Worm (Caenorhabditis elegans) whole organism, young adult: ENCODE measurements around the gene tbx-35.
A peak's percentile ranks its signal among the peaks of the same experiment; 100 is the strongest.

Source experiments
- B0261.1 ChIP-seq: sonication (generic microtip); optimal IDR thresholded peaks from 2 replicates; lab custom pipeline; 2016; ENCODE audit warnings: mild to moderate bottlenecking, missing genetic modification characterization, moderate library complexity, missing compliant biosample characterization
- F10E7.11 ChIP-seq: sonication (generic microtip); optimal IDR thresholded peaks from 2 replicates; lab custom pipeline; 2017; ENCODE audit warnings: mild to moderate bottlenecking, missing genetic modification characterization, moderate library complexity, missing compliant biosample characterization
- F22D6.2 ChIP-seq: sonication (generic microtip); optimal IDR thresholded peaks from 2 replicates; lab custom pipeline; 2016; ENCODE audit warnings: mild to moderate bottlenecking, missing genetic modification characterization, missing compliant biosample characterization
- F33H1.4 ChIP-seq: fragments of 200-800 bp; sonication (Bioruptor generic); IDR thresholded peaks from 2 replicates; pipeline ENCODE4 v1.3.6; 2022; ENCODE audit warnings: missing genetic modification reagents, missing genetic modification characterization, missing compliant biosample characterization
- F49E8.2 ChIP-seq: sonication (generic microtip); optimal IDR thresholded peaks from 3 replicates; lab custom pipeline; 2017; ENCODE audit warnings: missing genetic modification characterization, mild to moderate bottlenecking, missing compliant biosample characterization, antibody characterized with exemption, moderate library complexity; ENCODE audit not compliant: insufficient read depth
- F55B11.4 ChIP-seq: sonication (generic microtip); optimal IDR thresholded peaks from 2 replicates; lab custom pipeline; 2016; ENCODE audit warnings: missing compliant biosample characterization, missing genetic modification characterization, borderline replicate concordance; ENCODE audit not compliant: insufficient read depth
- K11D2.4 ChIP-seq: fragments of 200-800 bp; sonication (Bioruptor generic); IDR thresholded peaks from 2 replicates; pipeline ENCODE4 v1.3.6; 2022; ENCODE audit warnings: missing genetic modification reagents, missing genetic modification characterization, missing compliant biosample characterization
- K12H6.12 ChIP-seq: fragments of 200-800 bp; sonication (Bioruptor generic); optimal IDR thresholded peaks from 2 replicates; lab custom pipeline; 2018; ENCODE audit warnings: mild to moderate bottlenecking, missing genetic modification characterization, missing compliant biosample characterization
- Y53G8AR.9 ChIP-seq: fragments of 200-800 bp; sonication (Bioruptor generic); conservative IDR thresholded peaks from 2 replicates; pipeline ENCODE4 v1.3.6; 2022; ENCODE audit warnings: missing genetic modification reagents, missing genetic modification characterization, missing compliant biosample characterization
- Y56A3A.18 ChIP-seq: fragments of 200-800 bp; sonication (Bioruptor generic); IDR thresholded peaks from 2 replicates; pipeline ENCODE4 v1.3.6; 2022; ENCODE audit warnings: missing genetic modification reagents, missing genetic modification characterization, missing compliant biosample characterization
- Y67H2A.10 ChIP-seq: fragments of 200-800 bp; sonication (Bioruptor generic); conservative IDR thresholded peaks from 2 replicates; pipeline ENCODE4 v1.3.6; 2022; ENCODE audit warnings: missing genetic modification reagents, missing genetic modification characterization, missing compliant biosample characterization
- Y95B8A.8 ChIP-seq: fragments of 200-800 bp; sonication (Bioruptor generic); IDR thresholded peaks from 2 replicates; pipeline ENCODE4 v1.3.6; 2022; ENCODE audit warnings: missing genetic modification reagents, missing genetic modification characterization, missing compliant biosample characterization
- atf-7 ChIP-seq: sonication (generic microtip); optimal IDR thresholded peaks from 2 replicates; lab custom pipeline; 2017; ENCODE audit warnings: mild to moderate bottlenecking, missing genetic modification characterization, missing compliant biosample characterization
- athp-1 ChIP-seq: sonication (generic microtip); optimal IDR thresholded peaks from 2 replicates; lab custom pipeline; 2017; ENCODE audit warnings: mild to moderate bottlenecking, missing genetic modification characterization, missing compliant biosample characterization
- attf-5 ChIP-seq: fragments of 200-800 bp; sonication (Bioruptor generic); optimal IDR thresholded peaks from 2 replicates; lab custom pipeline; 2018; ENCODE audit warnings: mild to moderate bottlenecking, missing genetic modification characterization, missing compliant biosample characterization
- cebp-2 ChIP-seq: fragments of 200-800 bp; sonication (Bioruptor generic); IDR thresholded peaks from 2 replicates; pipeline ENCODE4 v1.3.6; 2022; ENCODE audit warnings: missing genetic modification characterization, missing compliant biosample characterization
- ceh-40 ChIP-seq: fragments of 200-800 bp; sonication (Bioruptor generic); IDR thresholded peaks from 2 replicates; pipeline ENCODE4 v1.3.6; 2022; ENCODE audit warnings: missing genetic modification characterization, missing compliant biosample characterization
- dpff-1 ChIP-seq: sonication (generic microtip); optimal IDR thresholded peaks from 2 replicates; lab custom pipeline; 2017; ENCODE audit warnings: mild to moderate bottlenecking, missing genetic modification characterization, missing compliant biosample characterization
- dpl-1 ChIP-seq: fragments of 150-350 bp; optimal IDR thresholded peaks from 2 replicates; lab custom pipeline; 2014; ENCODE audit warnings: missing biosample characterization, missing genetic modification reagents, missing genetic modification characterization
- egl-44 ChIP-seq: fragments of 200-800 bp; sonication (Bioruptor generic); IDR thresholded peaks from 2 replicates; pipeline ENCODE4 v1.3.6; 2022; ENCODE audit warnings: missing genetic modification reagents, missing genetic modification characterization, missing compliant biosample characterization
- egrh-3 ChIP-seq: fragments of 200-800 bp; sonication (Bioruptor generic); IDR thresholded peaks from 2 replicates; pipeline ENCODE4 v1.3.6; 2022; ENCODE audit warnings: missing genetic modification reagents, missing genetic modification characterization, missing compliant biosample characterization
- hmg-20 ChIP-seq: fragments of 200-800 bp; sonication (Bioruptor generic); IDR thresholded peaks from 2 replicates; pipeline ENCODE4 v1.3.6; 2022; ENCODE audit warnings: missing genetic modification reagents, missing genetic modification characterization, missing compliant biosample characterization
- hsf-1 ChIP-seq: fragments of 200-800 bp; sonication (Bioruptor generic); IDR thresholded peaks from 2 replicates; pipeline ENCODE4 v1.3.6; 2022; ENCODE audit warnings: missing genetic modification reagents, missing genetic modification characterization, missing compliant biosample characterization
- lir-1 ChIP-seq: fragments of 200-800 bp; sonication (Bioruptor generic); conservative IDR thresholded peaks from 2 replicates; pipeline ENCODE4 v1.3.6; 2022; ENCODE audit warnings: missing genetic modification reagents, missing genetic modification characterization, missing compliant biosample characterization
- lsy-27 ChIP-seq: sonication (generic microtip); optimal IDR thresholded peaks from 2 replicates; lab custom pipeline; 2017; ENCODE audit warnings: missing genetic modification characterization, mild to moderate bottlenecking, missing compliant biosample characterization, antibody characterized with exemption, missing genotype, borderline replicate concordance; ENCODE audit not compliant: insufficient read depth
- madf-10 ChIP-seq: sonication (generic microtip); optimal IDR thresholded peaks from 2 replicates; lab custom pipeline; 2016; ENCODE audit warnings: mild to moderate bottlenecking, missing genetic modification characterization, missing compliant biosample characterization
- madf-6 ChIP-seq: fragments of 200-800 bp; sonication (Bioruptor generic); IDR thresholded peaks from 2 replicates; pipeline ENCODE4 v1.3.6; 2022; ENCODE audit warnings: missing genetic modification reagents, missing genetic modification characterization, missing compliant biosample characterization
- madf-8 ChIP-seq: fragments of 200-800 bp; sonication (Bioruptor generic); conservative IDR thresholded peaks from 2 replicates; pipeline ENCODE4 v1.3.6; 2022; ENCODE audit warnings: missing genetic modification reagents, missing genetic modification characterization, missing compliant biosample characterization
- mxl-1 ChIP-seq: sonication (generic microtip); optimal IDR thresholded peaks from 2 replicates; lab custom pipeline; 2016; ENCODE audit warnings: missing genetic modification characterization, missing compliant biosample characterization
- nfya-1 ChIP-seq: sonication (generic microtip); optimal IDR thresholded peaks from 2 replicates; lab custom pipeline; 2017; ENCODE audit warnings: antibody characterized with exemption, missing compliant biosample characterization, missing genetic modification characterization, borderline replicate concordance; ENCODE audit not compliant: insufficient read depth
- nhr-120 ChIP-seq: fragments of 200-800 bp; sonication (Bioruptor generic); IDR thresholded peaks from 2 replicates; pipeline ENCODE4 v1.3.6; 2022; ENCODE audit warnings: missing genetic modification characterization, missing compliant biosample characterization
- nhr-80 ChIP-seq: sonication (generic microtip); optimal IDR thresholded peaks from 2 replicates; lab custom pipeline; 2016; ENCODE audit warnings: missing genetic modification characterization, missing compliant biosample characterization
- pbrm-1 ChIP-seq: fragments of 200-800 bp; sonication (Bioruptor generic); IDR thresholded peaks from 2 replicates; pipeline ENCODE4 v1.3.6; 2022; ENCODE audit warnings: missing genetic modification reagents, missing genetic modification characterization, missing compliant biosample characterization
- rec-8 ChIP-seq, 2 experiments: sonication (generic microtip); optimal IDR thresholded peaks; 2 replicates each; lab custom pipeline; 2016; ENCODE audit warnings: mild to moderate bottlenecking in 2 of 2, missing genetic modification characterization in 2 of 2, missing genetic modification reagents in 2 of 2, missing genotype in 2 of 2, missing biosample characterization in 1 of 2, missing compliant biosample characterization in 1 of 2, moderate library complexity in 1 of 2
- rpc-1 ChIP-seq, 2 experiments: fragments of 150-350 bp in 1 of 2; sonication (generic microtip) in 1 of 2; optimal IDR thresholded peaks; 2 replicates each; lab custom pipeline; 2014 to 2018; ENCODE audit warnings: missing biosample characterization in 1 of 2, missing genetic modification characterization in 1 of 2, missing genetic modification reagents in 1 of 2, missing genotype in 1 of 2
- snpc-1.1 ChIP-seq: sonication (generic microtip); optimal IDR thresholded peaks from 2 replicates; lab custom pipeline; 2017; ENCODE audit warnings: missing genetic modification characterization, mild to moderate bottlenecking, missing compliant biosample characterization, antibody characterized with exemption, moderate library complexity, missing genotype, missing genetic modification reagents; ENCODE audit not compliant: insufficient read depth
- snpc-4 ChIP-seq, 5 experiments: fragments of 150-350 bp in 1 of 5; sonication (generic microtip) in 4 of 5; optimal IDR thresholded peaks; 2 replicates each; lab custom pipeline; 2014 to 2018; ENCODE audit warnings: missing genetic modification characterization in 5 of 5, missing biosample characterization in 3 of 5, antibody characterized with exemption in 2 of 5, mild to moderate bottlenecking in 2 of 5, missing compliant biosample characterization in 2 of 5, missing genotype in 2 of 5, moderate library complexity in 2 of 5, missing genetic modification reagents in 1 of 5
- tbp1 ChIP-seq: fragments of 200-800 bp; sonication (Bioruptor generic); optimal IDR thresholded peaks from 2 replicates; lab custom pipeline; 2018; ENCODE audit warnings: mild to moderate bottlenecking, missing genetic modification characterization, missing compliant biosample characterization
- tlf-1 ChIP-seq: fragments of 200-800 bp; sonication (Bioruptor generic); optimal IDR thresholded peaks from 2 replicates; lab custom pipeline; 2018; ENCODE audit warnings: mild to moderate bottlenecking, missing genetic modification characterization, missing compliant biosample characterization
- unc-130 ChIP-seq: sonication (generic microtip); optimal IDR thresholded peaks from 2 replicates; lab custom pipeline; 2016; ENCODE audit warnings: missing genetic modification reagents, missing genetic modification characterization, missing compliant biosample characterization
- unc-62 ChIP-seq: fragments of 150-350 bp; optimal IDR thresholded peaks from 2 replicates; lab custom pipeline; 2014; ENCODE audit warnings: missing biosample characterization, missing genetic modification reagents, missing genetic modification characterization
- zim-3 ChIP-seq: sonication (generic microtip); optimal IDR thresholded peaks from 2 replicates; lab custom pipeline; 2017; ENCODE audit warnings: mild to moderate bottlenecking, missing genetic modification characterization, moderate library complexity, missing compliant biosample characterization
- ztf-18 ChIP-seq: sonication (generic microtip); optimal IDR thresholded peaks from 2 replicates; lab custom pipeline; 2016; ENCODE audit warnings: missing genotype, mild to moderate bottlenecking, missing genetic modification characterization, missing compliant biosample characterization
- ztf-28 ChIP-seq: fragments of 200-800 bp; sonication (Bioruptor generic); IDR thresholded peaks from 2 replicates; pipeline ENCODE4 v1.3.6; 2022; ENCODE audit warnings: missing genetic modification reagents, missing genetic modification characterization, missing compliant biosample characterization
- ztf-6 ChIP-seq: fragments of 200-800 bp; sonication (Bioruptor generic); IDR thresholded peaks from 2 replicates; pipeline ENCODE4 v1.3.6; 2022; ENCODE audit warnings: missing genetic modification reagents, missing genetic modification characterization, missing compliant biosample characterization

tbx-35 gene

DNA sequence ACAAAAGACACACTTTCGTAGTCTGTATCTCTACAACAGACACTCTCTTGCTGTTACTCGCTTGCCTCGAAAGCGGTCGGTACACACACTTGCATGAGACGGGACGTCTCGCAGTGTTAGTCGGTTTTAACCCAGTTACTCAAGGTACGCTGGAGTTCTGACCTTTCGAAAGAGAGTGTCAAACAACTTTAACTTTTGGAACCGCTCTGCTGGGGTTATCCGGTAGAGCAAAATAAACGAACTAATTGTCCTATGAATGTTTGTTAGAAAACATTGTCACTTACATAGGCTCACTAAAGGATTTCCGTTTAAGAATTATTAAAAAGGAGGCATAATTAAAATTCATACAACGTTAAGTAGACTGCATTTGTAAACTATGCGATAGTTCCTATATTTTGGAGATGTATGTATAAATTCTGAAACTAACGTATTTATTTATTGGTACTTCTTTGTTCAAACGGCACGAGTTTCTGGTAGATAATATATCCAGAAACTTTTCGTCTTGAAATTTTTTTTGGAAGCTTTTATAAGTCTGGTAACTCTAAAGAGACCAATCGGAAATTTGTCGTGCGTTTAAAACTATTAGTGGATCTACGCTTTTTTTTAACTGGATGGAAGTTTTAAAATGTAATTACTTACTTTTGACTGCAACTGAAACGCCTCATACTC lies 18.4 kb upstream of the tbx-35 start (continued):
- peak; percentile 64 for TF ChIP-seq F33H1.4 (GFP tag; lab: Robert Waterston, UW)
- TF ChIP-seq hmg-20 (GFP tag; lab: Robert Waterston, UW), result peak; percentile 93
- TF ChIP-seq F55B11.4 (tag; lab: Kevin White, UChicago), result no peak
- peak; percentile 95 for TF ChIP-seq Y53G8AR.9 (GFP tag; lab: Robert Waterston, UW)
- peak; percentile 53 for TF ChIP-seq dpl-1 (GFP tag; lab: Kevin White, UChicago)
- peak; percentile 59; the same call in 1 of the 2 replicates for TF ChIP-seq egrh-3 (GFP tag; lab: Robert Waterston, UW)
- peak; percentile 98 for TF ChIP-seq K12H6.12 (tag; lab: Kevin White, UChicago)
- TF ChIP-seq atf-7 (tag; lab: Kevin White, UChicago), result peak; percentile 98
- TF ChIP-seq madf-6 (GFP tag; lab: Robert Waterston, UW), result peak; percentile 85
- TF ChIP-seq nfya-1, result no peak
- peak; percentile 65 for TF ChIP-seq mxl-1 (tag; lab: Kevin White, UChicago)
- TF ChIP-seq ztf-6, result 0 out of 2 replicates have a peak, but pooled peaks have one; percentile 44
- peak; percentile 98 for TF ChIP-seq snpc-4 (GFP tag; optimal IDR thresholded peaks at IDR 0.05; lab: Kevin White, UChicago)
- peak; percentile 99 to 100 (median 100) for TF ChIP-seq snpc-4 (tag; optimal IDR thresholded peaks at IDR 0.05; lab: Kevin White, UChicago)
- peak; percentile 93 for TF ChIP-seq egl-44 (GFP tag; lab: Robert Waterston, UW)
- TF ChIP-seq rec-8 (tag; optimal IDR thresholded peaks at IDR 0.05; lab: Kevin White, UChicago), result peak; percentile 69 to 72
- TF ChIP-seq tlf-1 (GFP tag; lab: Kevin White, UChicago), result peak; percentile 94
- TF ChIP-seq madf-8 (GFP tag; lab: Robert Waterston, UW), result peak; percentile 49
- TF ChIP-seq athp-1, result peak; percentile 94
- peak; percentile 45 for TF ChIP-seq nhr-80 (tag; lab: Kevin White, UChicago)
- TF ChIP-seq attf-5 (GFP tag; lab: Kevin White, UChicago), result peak; percentile 87
- TF ChIP-seq Y56A3A.18 (GFP tag; lab: Robert Waterston, UW), result peak; percentile 91
- peak; percentile 77 for TF ChIP-seq ztf-18
- peak; percentile 94 for TF ChIP-seq madf-10 (tag; lab: Kevin White, UChicago)
- TF ChIP-seq unc-130 (GFP tag; lab: Kevin White, UChicago), result peak; percentile 72
- 0 out of 2 replicates have a peak, but pooled peaks have one; percentile 79 for TF ChIP-seq ceh-40
- TF ChIP-seq lsy-27 (tag; lab: Kevin White, UChicago), result no peak
- peak; percentile 67 for TF ChIP-seq hsf-1 (GFP tag; lab: Robert Waterston, UW)
- peak; percentile 23 for TF ChIP-seq unc-62 (GFP tag; lab: Kevin White, UChicago)
- TF ChIP-seq lir-1 (GFP tag; lab: Robert Waterston, UW), result peak; percentile 89
- TF ChIP-seq Y67H2A.10 (GFP tag; lab: Robert Waterston, UW), result peak; percentile 73
- TF ChIP-seq dpff-1 (tag; lab: Kevin White, UChicago), result peak; percentile 97
- peak; percentile 95 for TF ChIP-seq snpc-1.1 (tag; lab: Kevin White, UChicago)
- TF ChIP-seq tbp1 (GFP tag; lab: Kevin White, UChicago), result peak; percentile 83
- TF ChIP-seq K11D2.4, result peak; percentile 95
- TF ChIP-seq F10E7.11 (tag; lab: Kevin White, UChicago), result peak; percentile 95
- TF ChIP-seq cebp-2 (GFP tag; lab: Robert Waterston, UW), result peak; percentile 83; the same call in 1 of the 2 replicates
- TF ChIP-seq rpc-1 (optimal IDR thresholded peaks at IDR 0.05; lab: Kevin White, UChicago), result peak; percentile 8
- peak; percentile 5 for TF ChIP-seq rpc-1 (tag; optimal IDR thresholded peaks at IDR 0.05; lab: Kevin White, UChicago)
- peak; percentile 63; the same call in 1 of the 2 replicates for TF ChIP-seq ztf-28 (GFP tag; lab: Robert Waterston, UW)
- peak; percentile 95 for TF ChIP-seq Y95B8A.8 (GFP tag; lab: Robert Waterston, UW)
- peak; percentile 99 for TF ChIP-seq pbrm-1 (GFP tag; lab: Robert Waterston, UW)
- 0 out of 2 replicates have a peak, but pooled peaks have one; percentile 35 for TF ChIP-seq nhr-120
- TF ChIP-seq B0261.1, result peak; percentile 51
- peak; percentile 84 for TF ChIP-seq F22D6.2 (tag; lab: Kevin White, UChicago)
- peak; percentile 91 for TF ChIP-seq zim-3 (tag; lab: Kevin White, UChicago)
- TF ChIP-seq F49E8.2, result peak; percentile 59
- TF ChIP-seq, all 124 proteins: peak for 115
